Fruit fly (Drosophila melanogaster): ENCODE results near the gene CG31683.

DNA sequence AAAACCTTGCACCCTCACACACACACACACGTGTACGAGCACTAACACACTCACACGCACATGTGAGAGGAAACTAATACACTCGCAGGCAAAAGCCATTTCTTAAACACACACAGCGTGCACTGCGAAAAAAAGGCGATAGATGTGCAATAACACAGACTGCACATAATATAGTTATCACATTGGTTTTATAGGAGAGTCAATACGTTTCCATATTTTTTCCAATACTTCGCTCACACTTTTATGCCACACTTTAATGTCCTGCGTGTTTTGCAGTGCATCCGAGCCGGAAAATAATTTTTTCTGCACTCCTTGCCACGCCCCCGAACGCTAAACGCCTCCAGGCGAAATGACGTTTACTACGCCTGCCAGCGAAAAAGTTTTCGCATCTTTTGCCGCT lies 29.9 kb upstream of the CG31683 start:
- TF ChIP-seq CG14711 (tag; optimal IDR thresholded peaks at IDR 0.05) = no peak
- no peak for TF ChIP-seq CG7101 (tag; optimal IDR thresholded peaks at IDR 0.05)
- no peak for TF ChIP-seq toe (GFP tag; optimal IDR thresholded peaks at IDR 0.05)
- TF ChIP-seq CG1620 (GFP tag; optimal IDR thresholded peaks at IDR 0.05) = no peak
- no peak for TF ChIP-seq cnc (optimal IDR thresholded peaks at IDR 0.05)
- no peak for TF ChIP-seq kay (GFP tag; ENCODE audit: borderline replicate concordance)
- TF ChIP-seq CG11617 (GFP tag; optimal IDR thresholded peaks at IDR 0.05) = no peak
- no peak for TF ChIP-seq Mnt (GFP tag; optimal IDR thresholded peaks at IDR 0.05)
- no peak for TF ChIP-seq CG5204 (GFP tag; optimal IDR thresholded peaks at IDR 0.05)
- TF ChIP-seq cic (GFP tag; optimal IDR thresholded peaks at IDR 0.05) = no peak
- TF ChIP-seq Hr96 (GFP tag; optimal IDR thresholded peaks at IDR 0.05) = no peak
- TF ChIP-seq tj (GFP tag; optimal IDR thresholded peaks at IDR 0.05) = no peak
- TF ChIP-seq CG12768 (GFP tag; optimal IDR thresholded peaks at IDR 0.05) = no peak

All from whole organism, adult.